Worm (Caenorhabditis elegans) whole organism, L2 larva: ENCODE measurements around the gene H08J19.1.

Source experiments
- elt-1 ChIP-seq: fragments of 150-350 bp; optimal IDR thresholded peaks from 2 replicates; lab custom pipeline; 2014; ENCODE audit warnings: missing biosample characterization, missing genetic modification characterization
- unc-62 ChIP-seq: fragments of 150-350 bp; optimal IDR thresholded peaks from 2 replicates; lab custom pipeline; 2014; ENCODE audit warnings: missing biosample characterization, missing genetic modification reagents, missing genetic modification characterization

ce11 chrX:15650919-15651420 lies 8.2 kb downstream of the H08J19.1 start, which contains the start of gene F59D12.3:
- TF ChIP-seq elt-1 = no peak
- no peak for TF ChIP-seq unc-62 (GFP tag; lab: Kevin White, UChicago)
